Worm (Caenorhabditis elegans) whole organism, L3 larva: ENCODE measurements around the gene F23F12.12.

Experiments used
- aly-2 ChIP-seq: fragments of 150-350 bp; optimal IDR thresholded peaks from 2 replicates; lab custom pipeline; 2014; ENCODE audit warnings: missing biosample characterization, missing genetic modification characterization
- egl-27 ChIP-seq: sonication (generic microtip); optimal IDR thresholded peaks from 4 replicates; lab custom pipeline; 2017; ENCODE audit warnings: missing biosample characterization, missing genetic modification reagents, missing genetic modification characterization
- eor-1 ChIP-seq, 2 experiments: fragments of 150-350 bp; optimal IDR thresholded peaks; 2 replicates each; lab custom pipeline; 2014 to 2018; ENCODE audit warnings: missing biosample characterization in 2 of 2, missing genetic modification characterization in 2 of 2
- nhr-12 ChIP-seq: fragments of 150-350 bp; optimal IDR thresholded peaks from 2 replicates; lab custom pipeline; 2014; ENCODE audit warnings: missing biosample characterization, missing genetic modification characterization
- nhr-25 ChIP-seq: sonication (generic microtip); optimal IDR thresholded peaks from 2 replicates; lab custom pipeline; 2017; ENCODE audit warnings: missing biosample characterization, missing genetic modification characterization
- nhr-76 ChIP-seq: fragments of 150-350 bp; sonication (generic microtip); optimal IDR thresholded peaks from 5 replicates; lab custom pipeline; 2014; ENCODE audit warnings: missing biosample characterization, missing genetic modification characterization
- pqm-1 ChIP-seq: fragments of 150-350 bp; optimal IDR thresholded peaks from 2 replicates; lab custom pipeline; 2017; ENCODE audit warnings: missing biosample characterization, missing genetic modification characterization, inconsistent platforms
- skn-1 ChIP-seq: fragments of 150-350 bp; optimal IDR thresholded peaks from 2 replicates; lab custom pipeline; 2014; ENCODE audit warnings: missing biosample characterization, missing genetic modification characterization
- snpc-4 ChIP-seq: fragments of 150-350 bp; optimal IDR thresholded peaks from 2 replicates; lab custom pipeline; 2014; ENCODE audit warnings: missing biosample characterization, missing genetic modification characterization
- unc-62 ChIP-seq: fragments of 150-350 bp; sonication (generic microtip); optimal IDR thresholded peaks from 4 replicates; lab custom pipeline; 2014; ENCODE audit warnings: missing biosample characterization, missing genetic modification reagents, missing genetic modification characterization
- ztf-11 ChIP-seq: fragments of 150-350 bp; optimal IDR thresholded peaks from 2 replicates; lab custom pipeline; 2014; ENCODE audit warnings: missing biosample characterization, missing genetic modification characterization
- ztf-4 ChIP-seq: fragments of 150-350 bp; optimal IDR thresholded peaks from 2 replicates; lab custom pipeline; 2014; ENCODE audit warnings: missing biosample characterization, missing genetic modification characterization

DNA sequence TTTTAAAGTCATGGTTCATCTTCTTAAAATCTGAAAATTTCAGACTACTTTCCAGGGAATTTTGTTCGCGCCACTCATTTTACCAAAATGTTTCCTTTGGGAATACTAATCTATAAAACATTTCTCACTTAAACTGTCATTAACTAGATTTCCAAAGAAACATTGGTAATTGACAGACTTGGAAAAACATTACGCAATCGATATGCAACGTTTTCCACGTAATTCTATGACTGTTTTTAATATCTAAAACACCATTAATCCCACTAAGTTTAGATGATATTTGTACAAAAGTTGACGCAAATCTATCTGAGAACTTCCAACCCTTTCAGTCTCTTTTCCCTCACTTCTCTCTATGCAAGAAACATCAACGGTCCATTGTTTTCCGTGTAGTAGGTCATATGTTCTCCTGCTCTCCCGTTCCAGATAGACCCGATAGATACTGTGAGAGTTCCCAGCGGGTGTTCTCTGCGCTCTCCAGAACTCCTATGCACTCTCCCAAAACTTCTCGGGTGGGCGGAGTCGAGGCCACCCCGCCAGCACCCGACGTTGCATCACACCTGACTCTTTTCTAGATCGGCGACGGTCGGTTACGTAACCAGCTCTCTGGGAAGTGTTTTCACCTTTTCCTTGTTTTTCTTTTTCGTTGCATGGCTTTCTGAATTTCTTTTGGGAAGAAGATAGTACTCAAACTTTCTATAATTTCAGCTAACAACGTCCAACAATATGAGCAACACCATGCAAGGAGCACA is 29.5 kb upstream of the F23F12.12 start, which contains the start of gene zip-8:
- TF ChIP-seq ztf-11 (tag; lab: Kevin White, UChicago), result no peak
- no peak for TF ChIP-seq ztf-4
- TF ChIP-seq skn-1 (tag; lab: Kevin White, UChicago), result no peak
- TF ChIP-seq snpc-4 (tag; lab: Kevin White, UChicago), result no peak
- no peak for TF ChIP-seq nhr-76 (tag; lab: Kevin White, UChicago)
- no peak for TF ChIP-seq nhr-25
- TF ChIP-seq eor-1 (tag; optimal IDR thresholded peaks at IDR 0.05; lab: Kevin White, UChicago), result no peak
- no peak for TF ChIP-seq pqm-1 (tag; lab: Kevin White, UChicago)
- TF ChIP-seq unc-62, result no peak
- no peak for TF ChIP-seq nhr-12 (tag; lab: Kevin White, UChicago)
- no peak for TF ChIP-seq egl-27 (tag; lab: Kevin White, UChicago)
- no peak for TF ChIP-seq aly-2 (tag; lab: Kevin White, UChicago)
